Worm (Caenorhabditis elegans) whole organism, early embryonic: Measurements from ENCODE around the gene nphp-4.

Experiments
- B0310.2 ChIP-seq: sonication (generic microtip); optimal IDR thresholded peaks from 2 replicates; lab custom pipeline; 2016; ENCODE audit warnings: mild to moderate bottlenecking, missing genetic modification characterization, missing compliant biosample characterization
- F13C5.2 ChIP-seq: sonication (generic microtip); optimal IDR thresholded peaks from 2 replicates; lab custom pipeline; 2017; ENCODE audit warnings: mild to moderate bottlenecking, missing genetic modification characterization, inconsistent platforms, missing compliant biosample characterization
- aly-1 ChIP-seq: sonication (generic microtip); optimal IDR thresholded peaks from 2 replicates; lab custom pipeline; 2016; ENCODE audit warnings: missing genetic modification characterization, missing compliant biosample characterization
- ama-1 ChIP-seq: fragments of 150-350 bp; optimal IDR thresholded peaks from 2 replicates; lab custom pipeline; 2014
- ceh-13 ChIP-seq: fragments of 200-800 bp; sonication (Bioruptor generic); optimal IDR thresholded peaks from 2 replicates; lab custom pipeline; 2018; ENCODE audit warnings: mild to moderate bottlenecking, missing genetic modification characterization, missing compliant biosample characterization
- ceh-36 ChIP-seq: sonication (generic microtip); optimal IDR thresholded peaks from 2 replicates; lab custom pipeline; 2016; ENCODE audit warnings: missing genetic modification characterization, inconsistent platforms, missing compliant biosample characterization
- ets-7 ChIP-seq: sonication (generic microtip); optimal IDR thresholded peaks from 2 replicates; lab custom pipeline; 2016; ENCODE audit warnings: missing genotype, missing genetic modification characterization, missing compliant biosample characterization
- flt-1 ChIP-seq: fragments of 200-800 bp; sonication (Bioruptor generic); IDR thresholded peaks from 2 replicates; pipeline ENCODE4 v1.3.6; 2022; ENCODE audit warnings: missing genetic modification characterization, missing compliant biosample characterization
- hmbx-1 ChIP-seq: sonication (generic microtip); optimal IDR thresholded peaks from 2 replicates; lab custom pipeline; 2016; ENCODE audit warnings: mild to moderate bottlenecking, missing genetic modification characterization, missing compliant biosample characterization
- hmg-4 ChIP-seq: fragments of 200-800 bp; sonication (Bioruptor generic); optimal IDR thresholded peaks from 2 replicates; lab custom pipeline; 2018; ENCODE audit warnings: mild to moderate bottlenecking, missing genetic modification characterization, missing compliant biosample characterization
- hnd-1 ChIP-seq: sonication (generic microtip); optimal IDR thresholded peaks from 2 replicates; lab custom pipeline; 2016; ENCODE audit warnings: missing genetic modification characterization, missing compliant biosample characterization
- pes-1 ChIP-seq: fragments of 200-800 bp; sonication (Bioruptor generic); IDR thresholded peaks from 2 replicates; pipeline ENCODE4 v1.3.6; 2022; ENCODE audit warnings: missing genetic modification reagents, missing genetic modification characterization, missing compliant biosample characterization
- scrt-1 ChIP-seq: fragments of 200-800 bp; sonication (Bioruptor generic); IDR thresholded peaks from 2 replicates; pipeline ENCODE4 v1.3.6; 2022; ENCODE audit warnings: missing genetic modification characterization, missing compliant biosample characterization
- sea-1 ChIP-seq: fragments of 200-800 bp; sonication (Bioruptor generic); conservative IDR thresholded peaks from 2 replicates; pipeline ENCODE4 v1.3.6; 2022; ENCODE audit warnings: missing genetic modification characterization, missing compliant biosample characterization
- tbx-11 ChIP-seq: fragments of 200-800 bp; sonication (Bioruptor generic); IDR thresholded peaks from 2 replicates; pipeline ENCODE4 v1.3.6; 2022; ENCODE audit warnings: missing genetic modification characterization, missing compliant biosample characterization
- tbx-37 ChIP-seq: fragments of 200-800 bp; sonication (Bioruptor generic); conservative IDR thresholded peaks from 2 replicates; pipeline ENCODE4 v1.3.6; 2022; ENCODE audit warnings: missing genetic modification reagents, missing genetic modification characterization, missing compliant biosample characterization
- tra-4 ChIP-seq: sonication (generic microtip); optimal IDR thresholded peaks from 2 replicates; lab custom pipeline; 2017; ENCODE audit warnings: missing genetic modification characterization, missing compliant biosample characterization

nphp-4 gene

ce11 chrV:11885087-11885486, 41.6 kb upstream of the nphp-4 start:
- TF ChIP-seq sea-1 (no peak), F13C5.2 (tag; lab: Kevin White, UChicago) (no peak), B0310.2 (tag; lab: Kevin White, UChicago) (no peak), hmbx-1 (tag; lab: Kevin White, UChicago) (no peak), tbx-11 (GFP tag; lab: Robert Waterston, UW) (no peak), ets-7 (tag; lab: Kevin White, UChicago) (no peak), hmg-4 (no peak), ceh-13 (GFP tag; lab: Kevin White, UChicago) (no peak), aly-1 (tag; lab: Kevin White, UChicago) (no peak), hnd-1 (tag; lab: Kevin White, UChicago) (no peak), scrt-1 (GFP tag; lab: Robert Waterston, UW) (no peak), flt-1 (GFP tag; lab: Robert Waterston, UW) (no peak), pes-1 (GFP tag; lab: Robert Waterston, UW) (no peak), ama-1 (lab: Kevin White, UChicago) (no peak)

- TF ChIP-seq B0310.2 (tag; lab: Kevin White, UChicago) (no peak), tra-4 (tag; lab: Kevin White, UChicago) (no peak), F13C5.2 (tag; lab: Kevin White, UChicago) (no peak), scrt-1 (GFP tag; lab: Robert Waterston, UW) (no peak), tbx-37 (no peak), hmg-4 (no peak), hmbx-1 (tag; lab: Kevin White, UChicago) (no peak), ets-7 (tag; lab: Kevin White, UChicago) (no peak), aly-1 (tag; lab: Kevin White, UChicago) (no peak), tbx-11 (GFP tag; lab: Robert Waterston, UW) (no peak), ceh-13 (GFP tag; lab: Kevin White, UChicago) (no peak), ceh-36 (tag; lab: Kevin White, UChicago) (no peak), ama-1 (lab: Kevin White, UChicago) (no peak), flt-1 (GFP tag; lab: Robert Waterston, UW) (no peak), hnd-1 (tag; lab: Kevin White, UChicago) (no peak)
Observed at ce11 chrV:11883215-11883614, 39.7 kb upstream of the nphp-4 start.

ce11 chrV:11879732-11880131, 36.2 kb upstream of the nphp-4 start, which contains the start of gene sulp-5:
Gene sulp-5 (plus strand): TSS chrV:11880032.
- TF ChIP-seq tbx-11 (GFP tag; lab: Robert Waterston, UW) (no peak), ceh-13 (GFP tag; lab: Kevin White, UChicago) (no peak), pes-1 (GFP tag; lab: Robert Waterston, UW) (no peak), hmg-4 (no peak)

- TF ChIP-seq ceh-36 (tag; lab: Kevin White, UChicago): no peak
- TF ChIP-seq pes-1 (GFP tag; lab: Robert Waterston, UW): no peak
- no peak for TF ChIP-seq ets-7 (tag; lab: Kevin White, UChicago)
- TF ChIP-seq hmbx-1 (tag; lab: Kevin White, UChicago): no peak
Observed at ce11 chrV:11876657-11877056, 33.1 kb upstream of the nphp-4 start.

- TF ChIP-seq ceh-13 (GFP tag; lab: Kevin White, UChicago) (no peak), ceh-36 (tag; lab: Kevin White, UChicago) (no peak), scrt-1 (GFP tag; lab: Robert Waterston, UW) (no peak), hmbx-1 (tag; lab: Kevin White, UChicago) (no peak), tbx-11 (GFP tag; lab: Robert Waterston, UW) (no peak), aly-1 (tag; lab: Kevin White, UChicago) (no peak), sea-1 (no peak), ets-7 (tag; lab: Kevin White, UChicago) (no peak), ama-1 (lab: Kevin White, UChicago) (no peak), hmg-4 (no peak), F13C5.2 (tag; lab: Kevin White, UChicago) (no peak), B0310.2 (tag; lab: Kevin White, UChicago) (no peak), flt-1 (GFP tag; lab: Robert Waterston, UW) (no peak), tra-4 (tag; lab: Kevin White, UChicago) (no peak), hnd-1 (tag; lab: Kevin White, UChicago) (no peak)
Observed at ce11 chrV:11875060-11875459, 31.5 kb upstream of the nphp-4 start, which contains the start of gene sulp-4. Gene sulp-4 (plus strand): TSS chrV:11875360.

ce11 chrV:11868142-11868541, 24.6 kb upstream of the nphp-4 start, which contains the start of gene R13H4.7:
Gene R13H4.7 (minus strand): TSS chrV:11868242.
- TF ChIP-seq tra-4 (tag; lab: Kevin White, UChicago) (no peak), ama-1 (lab: Kevin White, UChicago) (no peak), ets-7 (tag; lab: Kevin White, UChicago) (no peak), aly-1 (tag; lab: Kevin White, UChicago) (no peak), hnd-1 (tag; lab: Kevin White, UChicago) (no peak)

- TF ChIP-seq B0310.2 (tag; lab: Kevin White, UChicago): no peak
- TF ChIP-seq hmbx-1 (tag; lab: Kevin White, UChicago): no peak
- TF ChIP-seq F13C5.2 (tag; lab: Kevin White, UChicago): no peak
- no peak for TF ChIP-seq hnd-1 (tag; lab: Kevin White, UChicago)
- TF ChIP-seq tbx-11 (GFP tag; lab: Robert Waterston, UW): no peak
- TF ChIP-seq aly-1 (tag; lab: Kevin White, UChicago): no peak
- no peak for TF ChIP-seq scrt-1 (GFP tag; lab: Robert Waterston, UW)
- no peak for TF ChIP-seq ceh-36 (tag; lab: Kevin White, UChicago)
- no peak for TF ChIP-seq flt-1 (GFP tag; lab: Robert Waterston, UW)
- TF ChIP-seq ets-7 (tag; lab: Kevin White, UChicago): no peak
- TF ChIP-seq tbx-37: no peak
- no peak for TF ChIP-seq hmg-4
- TF ChIP-seq tra-4 (tag; lab: Kevin White, UChicago): no peak
- no peak for TF ChIP-seq pes-1 (GFP tag; lab: Robert Waterston, UW)
- TF ChIP-seq sea-1: no peak
Observed at ce11 chrV:11862817-11863216, 19.3 kb upstream of the nphp-4 start, which contains the start of gene R13H4.6. Gene R13H4.6 (plus strand): TSS chrV:11863117.
